Worm (Caenorhabditis elegans): ENCODE measurements around the gene F14D7.3.

The F14D7.3 gene

DNA sequence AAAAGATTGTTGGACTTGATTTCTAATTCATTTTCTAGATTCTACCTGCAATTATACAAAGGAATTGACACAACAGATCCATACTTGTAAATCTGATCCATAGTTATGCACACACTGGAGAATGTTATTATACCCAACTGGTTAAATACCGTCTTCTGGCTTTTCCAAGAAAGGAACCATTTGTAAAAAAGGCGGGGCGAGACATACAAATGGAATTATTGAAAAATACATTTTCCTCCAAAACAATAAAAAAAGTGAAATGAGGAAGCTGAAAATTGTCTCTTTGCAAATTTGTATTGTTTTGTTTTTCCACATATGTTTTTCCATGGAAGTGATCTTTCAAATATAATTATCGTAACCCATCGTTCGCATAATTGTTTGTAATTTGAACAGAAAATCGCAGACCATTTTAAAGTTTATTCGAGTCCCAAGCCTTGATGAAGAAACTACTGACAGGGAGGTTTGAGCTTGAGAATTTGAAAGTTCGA, 14.3 kb upstream of the F14D7.3 start, which contains the start of the genes srt-74 and F40G12.9:
Gene srt-74 (minus strand): TSS at position 101 of the 488 bp plus-strand sequence.
Gene F40G12.9 (plus strand): TSS at position 438 of the 488 bp plus-strand sequence.
- TF ChIP-seq R02D3.7 (tag; optimal IDR thresholded peaks at IDR 0.05) (no peak), ceh-82 (tag; optimal IDR thresholded peaks at IDR 0.05) (no peak), mdl-1 (tag; optimal IDR thresholded peaks at IDR 0.05) (no peak), nhr-77 (tag; optimal IDR thresholded peaks at IDR 0.05) (no peak), fkh-10 (GFP tag; optimal IDR thresholded peaks at IDR 0.05) (no peak), daf-12 (tag; optimal IDR thresholded peaks at IDR 0.05) (no peak), aly-2 (tag; optimal IDR thresholded peaks at IDR 0.05) (no peak), pha-4 (tag; optimal IDR thresholded peaks at IDR 0.05) (no peak), ZK546.5 (tag; optimal IDR thresholded peaks at IDR 0.05) (no peak), unc-62 (GFP tag; optimal IDR thresholded peaks at IDR 0.05) (no peak)

DNA sequence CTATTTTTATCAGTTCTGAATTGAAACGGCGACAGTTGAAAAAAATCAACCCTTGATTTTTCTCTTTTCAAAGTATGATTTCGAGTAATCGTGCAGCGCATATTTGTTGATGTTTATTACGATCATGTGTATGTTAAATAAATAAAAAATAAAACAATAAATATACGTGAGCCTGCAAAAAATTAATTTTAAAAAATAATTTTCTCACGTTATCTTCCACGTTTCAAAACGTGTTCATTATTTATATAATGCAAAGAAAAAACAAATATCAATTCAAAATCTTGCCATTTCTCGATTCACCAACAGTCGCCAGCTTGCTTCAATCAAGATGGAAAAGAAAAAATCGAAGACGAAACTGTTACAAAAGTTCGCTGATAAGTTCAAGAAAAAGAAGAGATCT, 13.4 kb upstream of the F14D7.3 start, which contains the start of gene F40G12.10:
Gene F40G12.10 (plus strand): TSS at position 301 of the 400 bp plus-strand sequence.
- TF ChIP-seq ztf-11 (tag; optimal IDR thresholded peaks at IDR 0.05) (no peak), R02D3.7 (tag; optimal IDR thresholded peaks at IDR 0.05) (no peak), ceh-16 (tag; optimal IDR thresholded peaks at IDR 0.05) (no peak), jun-1 (tag; optimal IDR thresholded peaks at IDR 0.05) (no peak), daf-12 (tag; optimal IDR thresholded peaks at IDR 0.05) (no peak), nhr-28 (tag; optimal IDR thresholded peaks at IDR 0.05) (no peak), nhr-76 (tag; optimal IDR thresholded peaks at IDR 0.05) (no peak), egl-27 (tag; optimal IDR thresholded peaks at IDR 0.05) (no peak), fos-1 (tag; optimal IDR thresholded peaks at IDR 0.05) (no peak)

DNA sequence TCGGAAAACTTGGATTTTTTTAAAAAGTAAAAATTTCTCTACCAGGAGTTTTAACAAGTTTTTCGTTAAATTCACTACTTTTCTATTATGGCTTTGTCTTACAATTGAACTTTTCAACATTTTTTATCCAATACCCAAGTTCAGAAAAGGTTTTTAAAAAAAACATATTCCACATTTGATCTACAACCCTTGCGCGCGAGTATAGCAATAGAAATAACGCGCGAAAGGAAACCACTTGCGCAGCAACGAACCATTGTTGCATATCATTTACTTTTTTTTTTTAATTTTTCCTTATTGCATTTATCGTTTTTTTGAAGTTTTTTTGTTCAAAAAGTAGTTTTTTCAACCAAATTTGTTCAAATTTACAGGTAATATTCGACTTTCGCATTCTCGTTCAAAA, 10.8 kb upstream of the F14D7.3 start, which contains the start of gene F40G12.11:
Gene F40G12.11 (plus strand): TSS at position 369 of the 400 bp plus-strand sequence.
- TF ChIP-seq pha-4 (tag; optimal IDR thresholded peaks at IDR 0.05) (no peak), nhr-76 (tag; optimal IDR thresholded peaks at IDR 0.05) (no peak), snpc-4 (tag; optimal IDR thresholded peaks at IDR 0.05) (no peak), ceh-28 (tag; optimal IDR thresholded peaks at IDR 0.05) (no peak), aly-2 (tag; optimal IDR thresholded peaks at IDR 0.05) (no peak), tbx-2 (tag; optimal IDR thresholded peaks at IDR 0.05) (no peak), nhr-23 (tag; optimal IDR thresholded peaks at IDR 0.05) (no peak)

DNA sequence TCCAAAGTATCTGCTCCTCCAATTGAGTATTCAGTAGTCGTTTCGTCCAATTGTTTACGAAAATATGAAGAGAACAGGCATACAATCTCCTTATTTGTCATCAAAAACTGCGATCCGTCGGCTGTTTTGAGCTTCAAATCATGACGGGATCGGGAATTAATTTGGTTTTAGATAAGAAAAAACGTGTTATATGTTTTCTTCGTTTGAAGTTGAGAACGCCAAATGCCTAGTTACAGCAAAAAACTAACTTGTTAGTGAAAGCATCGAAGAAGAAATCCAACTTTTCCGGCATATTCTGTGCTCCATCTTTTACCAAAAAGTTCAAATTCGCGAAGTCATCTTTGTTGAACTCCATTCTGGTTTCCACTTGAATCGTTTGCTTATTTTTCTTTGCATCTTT, 7.2 kb upstream of the F14D7.3 start, which contains the start of gene F14D7.1:
Gene F14D7.1 (minus strand): TSS at position 101 of the 400 bp plus-strand sequence.
- TF ChIP-seq mdl-1 (tag; optimal IDR thresholded peaks at IDR 0.05): no peak
- TF ChIP-seq unc-62 (GFP tag; optimal IDR thresholded peaks at IDR 0.05): no peak
- no peak for TF ChIP-seq nhr-12 (tag; optimal IDR thresholded peaks at IDR 0.05)

DNA sequence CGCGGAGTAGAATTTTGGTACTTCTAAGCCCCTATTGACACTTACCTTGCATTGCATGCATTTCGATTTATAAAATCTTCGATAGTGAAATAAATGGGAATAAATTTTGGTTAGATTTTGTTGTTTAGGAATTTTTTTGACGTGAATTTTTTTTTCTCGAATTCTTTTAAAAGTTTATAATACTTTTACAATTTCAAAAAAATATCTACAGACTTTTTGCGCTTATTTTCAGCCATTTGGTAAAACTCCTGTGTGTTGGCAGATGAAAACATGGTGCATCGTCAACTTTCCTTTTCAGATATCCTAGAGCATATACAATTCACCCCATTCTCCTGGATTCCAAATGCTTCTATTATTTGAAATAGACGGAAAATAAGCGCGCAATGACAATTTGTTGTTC, 6.0 kb upstream of the F14D7.3 start, which contains the start of gene F14D7.18:
Gene F14D7.18 (minus strand): TSS at position 101 of the 400 bp plus-strand sequence.
- TF ChIP-seq ceh-28 (tag; optimal IDR thresholded peaks at IDR 0.05) (no peak), fos-1 (tag; optimal IDR thresholded peaks at IDR 0.05) (no peak), ztf-4 (tag; optimal IDR thresholded peaks at IDR 0.05) (no peak), nhr-11 (tag; optimal IDR thresholded peaks at IDR 0.05) (no peak), nfya-1 (tag; optimal IDR thresholded peaks at IDR 0.05; ENCODE audit: insufficient read depth) (no peak), skn-1 (tag; optimal IDR thresholded peaks at IDR 0.05) (no peak), nhr-77 (tag; optimal IDR thresholded peaks at IDR 0.05) (no peak)

DNA sequence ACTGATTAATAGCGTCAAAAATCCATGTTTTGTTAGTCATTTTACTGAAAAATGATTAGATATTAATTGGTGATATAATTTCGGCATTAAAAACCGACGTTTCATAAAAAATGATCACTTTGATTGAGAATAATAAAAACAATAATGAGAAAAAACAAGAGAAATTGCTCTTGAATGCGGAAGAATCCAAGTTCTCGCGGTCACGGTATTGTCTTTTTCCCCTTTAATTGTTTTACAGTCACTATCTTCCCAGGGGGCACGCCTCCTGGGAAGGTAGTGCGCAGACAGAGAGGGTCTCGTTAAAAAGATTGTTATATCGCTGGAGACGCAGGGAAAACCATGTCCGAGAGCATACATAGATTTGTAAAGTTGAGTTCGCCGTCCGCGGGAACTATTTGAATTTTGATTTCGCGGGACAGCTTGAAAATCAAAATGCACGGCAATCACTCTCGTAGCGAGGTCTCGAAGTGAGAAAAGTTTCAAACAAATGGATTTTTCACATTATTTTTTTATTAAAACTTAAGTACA, 2.9 kb upstream of the F14D7.3 start, which contains the start of gene F14D7.2:
Gene F14D7.2 (minus strand): TSS at position 51 of the 528 bp plus-strand sequence.
- TF ChIP-seq nhr-237 (tag; optimal IDR thresholded peaks at IDR 0.05) (no peak), sea-2 (GFP tag; optimal IDR thresholded peaks at IDR 0.05) (no peak), eor-1 (tag; optimal IDR thresholded peaks at IDR 0.05) (no peak), egl-5 (tag; optimal IDR thresholded peaks at IDR 0.05) (no peak), nhr-43 (tag; optimal IDR thresholded peaks at IDR 0.05; ENCODE audit: poor library complexity, severe bottlenecking) (no peak), aly-2 (tag; optimal IDR thresholded peaks at IDR 0.05) (no peak)

Measured in whole organism, L3 larva.